Worm (Caenorhabditis elegans) whole organism, L1 larva: ENCODE data around the gene ptr-1.

Experiments
- aha-1 ChIP-seq: fragments of 150-350 bp; optimal IDR thresholded peaks from 2 replicates; lab custom pipeline; 2014; ENCODE audit warnings: missing biosample characterization, missing genetic modification characterization
- alr-1 ChIP-seq: fragments of 200-800 bp; sonication (Bioruptor generic); optimal IDR thresholded peaks from 2 replicates; lab custom pipeline; 2018; ENCODE audit warnings: borderline replicate concordance, mild to moderate bottlenecking, missing genetic modification characterization, missing compliant biosample characterization
- blmp-1 ChIP-seq: fragments of 150-350 bp; optimal IDR thresholded peaks from 2 replicates; lab custom pipeline; 2014; ENCODE audit warnings: missing biosample characterization, missing genetic modification characterization
- ceh-63 ChIP-seq: fragments of 200-800 bp; sonication (Bioruptor generic); optimal IDR thresholded peaks from 2 replicates; lab custom pipeline; 2018; ENCODE audit warnings: mild to moderate bottlenecking, missing genetic modification characterization, missing compliant biosample characterization
- ceh-8 ChIP-seq: fragments of 200-800 bp; sonication (Bioruptor generic); optimal IDR thresholded peaks from 2 replicates; lab custom pipeline; 2018; ENCODE audit warnings: mild to moderate bottlenecking, missing genetic modification characterization, moderate library complexity, missing compliant biosample characterization
- ceh-82 ChIP-seq, 3 experiments: fragments of 150-350 bp in 1 of 3; sonication (generic microtip) in 2 of 3; optimal IDR thresholded peaks; 2 replicates each; lab custom pipeline; 2014 to 2017; ENCODE audit warnings: missing biosample characterization in 3 of 3, missing genetic modification characterization in 3 of 3
- dpl-1 ChIP-seq, 3 experiments: fragments of 150-350 bp in 2 of 3; sonication (generic microtip) in 1 of 3; optimal IDR thresholded peaks; 2 replicates each; lab custom pipeline; 2014 to 2017; ENCODE audit warnings: missing biosample characterization in 3 of 3, missing genetic modification characterization in 3 of 3, missing genetic modification reagents in 3 of 3
- efl-1 ChIP-seq, 4 experiments: fragments of 150-350 bp; optimal IDR thresholded peaks in 3 of 4; peaks in 1 of 4; 1 replicate in 1 of 4; 2 replicates in 3 of 4; lab custom pipeline; 2014; ENCODE audit warnings: missing biosample characterization in 2 of 4, missing genetic modification characterization in 2 of 4, missing genetic modification reagents in 2 of 4
- egl-27 ChIP-seq, 2 experiments: fragments of 150-350 bp in 1 of 2; sonication (generic microtip); optimal IDR thresholded peaks; 3 replicates each; lab custom pipeline; 2017 to 2018; ENCODE audit warnings: missing biosample characterization in 2 of 2, missing genetic modification characterization in 2 of 2, missing genetic modification reagents in 2 of 2
- fkh-4 ChIP-seq: sonication (generic microtip); optimal IDR thresholded peaks from 2 replicates; lab custom pipeline; 2016; ENCODE audit warnings: missing compliant biosample characterization, missing genetic modification characterization, borderline replicate concordance
- hlh-17 ChIP-seq: fragments of 200-800 bp; sonication (Bioruptor generic); optimal IDR thresholded peaks from 2 replicates; lab custom pipeline; 2018; ENCODE audit warnings: missing genetic modification characterization, mild to moderate bottlenecking, missing compliant biosample characterization, moderate library complexity, borderline replicate concordance
- hlh-4 ChIP-seq: sonication (generic microtip); optimal IDR thresholded peaks from 2 replicates; lab custom pipeline; 2016; ENCODE audit warnings: mild to moderate bottlenecking, missing genetic modification characterization, missing compliant biosample characterization
- irx-1 ChIP-seq: sonication (generic microtip); optimal IDR thresholded peaks from 2 replicates; lab custom pipeline; 2016; ENCODE audit warnings: missing genetic modification characterization, missing compliant biosample characterization
- jun-1 ChIP-seq: fragments of 150-350 bp; optimal IDR thresholded peaks from 2 replicates; lab custom pipeline; 2014; ENCODE audit warnings: missing biosample characterization, missing genetic modification reagents, missing genetic modification characterization
- lin-13 ChIP-seq: fragments of 150-350 bp; optimal IDR thresholded peaks from 2 replicates; lab custom pipeline; 2014; ENCODE audit warnings: missing biosample characterization, missing genetic modification reagents, missing genetic modification characterization
- lin-14 ChIP-seq: fragments of 200-800 bp; sonication (Bioruptor generic); optimal IDR thresholded peaks from 2 replicates; lab custom pipeline; 2018; ENCODE audit warnings: mild to moderate bottlenecking, missing genetic modification characterization, moderate library complexity, missing compliant biosample characterization
- mab-9 ChIP-seq: fragments of 200-800 bp; sonication (Bioruptor generic); IDR thresholded peaks from 2 replicates; pipeline ENCODE4 v1.3.6; 2022; ENCODE audit warnings: missing genetic modification reagents, missing genetic modification characterization, missing compliant biosample characterization
- mdl-1 ChIP-seq, 2 experiments: fragments of 150-350 bp; optimal IDR thresholded peaks; 2 replicates each; lab custom pipeline; 2014 to 2017; ENCODE audit warnings: missing biosample characterization in 2 of 2, missing genetic modification characterization in 2 of 2, inconsistent platforms in 1 of 2
- mep-1 ChIP-seq: fragments of 150-350 bp; optimal IDR thresholded peaks from 2 replicates; lab custom pipeline; 2014; ENCODE audit warnings: missing biosample characterization, missing genetic modification characterization
- nhr-11 ChIP-seq: fragments of 150-350 bp; optimal IDR thresholded peaks from 2 replicates; lab custom pipeline; 2014; ENCODE audit warnings: missing biosample characterization, missing genetic modification characterization
- nhr-28 ChIP-seq: fragments of 150-350 bp; optimal IDR thresholded peaks from 2 replicates; lab custom pipeline; 2014; ENCODE audit warnings: missing biosample characterization, missing genetic modification characterization
- pag-3 ChIP-seq: sonication (generic microtip); optimal IDR thresholded peaks from 2 replicates; lab custom pipeline; 2017; ENCODE audit warnings: missing genetic modification characterization, mild to moderate bottlenecking, missing compliant biosample characterization, antibody characterized with exemption, borderline replicate concordance; ENCODE audit not compliant: insufficient read depth
- rnt-1 ChIP-seq: sonication (generic microtip); optimal IDR thresholded peaks from 2 replicates; lab custom pipeline; 2016; ENCODE audit warnings: mild to moderate bottlenecking, missing genetic modification characterization, moderate library complexity, missing compliant biosample characterization
- snu-23 ChIP-seq: sonication (generic microtip); optimal IDR thresholded peaks from 2 replicates; lab custom pipeline; 2016; ENCODE audit warnings: missing genetic modification characterization, missing compliant biosample characterization
- sox-4 ChIP-seq: sonication (generic microtip); optimal IDR thresholded peaks from 2 replicates; lab custom pipeline; 2016; ENCODE audit warnings: missing genetic modification characterization, missing compliant biosample characterization
- sup-37 ChIP-seq: fragments of 200-800 bp; sonication (Bioruptor generic); optimal IDR thresholded peaks from 2 replicates; lab custom pipeline; 2018; ENCODE audit warnings: mild to moderate bottlenecking, missing genetic modification characterization, missing compliant biosample characterization
- unc-62 ChIP-seq: fragments of 150-350 bp; optimal IDR thresholded peaks from 2 replicates; lab custom pipeline; 2014; ENCODE audit warnings: missing biosample characterization, missing genetic modification reagents, missing genetic modification characterization
- unc-86 ChIP-seq: sonication (generic microtip); optimal IDR thresholded peaks from 2 replicates; lab custom pipeline; 2016; ENCODE audit warnings: missing genetic modification characterization, missing compliant biosample characterization
- vab-15 ChIP-seq: sonication (generic microtip); optimal IDR thresholded peaks from 2 replicates; lab custom pipeline; 2017; ENCODE audit warnings: missing genotype, mild to moderate bottlenecking, missing genetic modification characterization, missing compliant biosample characterization
- ztf-4 ChIP-seq: fragments of 150-350 bp; optimal IDR thresholded peaks from 2 replicates; lab custom pipeline; 2014; ENCODE audit warnings: missing biosample characterization, missing genetic modification characterization

The ptr-1 gene

DNA sequence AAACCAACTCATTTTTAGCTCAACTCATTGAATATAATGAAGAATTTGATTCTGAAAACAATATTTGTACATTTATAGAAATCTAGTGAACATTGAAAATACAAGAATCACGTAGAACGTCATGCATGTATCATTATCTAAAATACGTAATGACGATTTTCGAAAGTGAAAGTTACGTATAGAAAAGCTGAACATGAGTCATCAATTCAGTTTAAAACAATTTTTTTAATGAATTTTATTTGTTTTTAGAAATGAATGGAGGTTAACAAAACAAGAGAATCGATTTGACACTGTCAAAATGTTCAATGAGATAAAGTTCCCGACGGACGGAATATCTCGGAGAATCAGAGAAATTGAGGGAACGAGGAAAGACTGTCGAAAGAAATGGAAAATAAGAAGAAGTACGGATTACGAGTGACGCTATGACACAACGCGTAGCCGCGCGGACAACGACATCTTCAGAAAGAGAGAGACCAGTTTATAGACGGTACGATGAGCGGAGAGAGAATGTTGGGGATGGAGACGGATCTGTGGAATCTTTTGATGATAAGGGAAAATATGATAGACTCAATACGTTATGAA, at the start of gene ptr-1:
Gene ptr-1 (minus strand): TSS at position 51 of the 582 bp plus-strand sequence.
- TF ChIP-seq efl-1 (optimal IDR thresholded peaks at IDR 0.05; lab: Kevin White, UChicago) (no peak), efl-1 (GFP tag; optimal IDR thresholded peaks at IDR 0.05 in 1 of 2; lab: Kevin White, UChicago) (no peak), blmp-1 (tag; lab: Kevin White, UChicago) (peak; percentile 95)

DNA sequence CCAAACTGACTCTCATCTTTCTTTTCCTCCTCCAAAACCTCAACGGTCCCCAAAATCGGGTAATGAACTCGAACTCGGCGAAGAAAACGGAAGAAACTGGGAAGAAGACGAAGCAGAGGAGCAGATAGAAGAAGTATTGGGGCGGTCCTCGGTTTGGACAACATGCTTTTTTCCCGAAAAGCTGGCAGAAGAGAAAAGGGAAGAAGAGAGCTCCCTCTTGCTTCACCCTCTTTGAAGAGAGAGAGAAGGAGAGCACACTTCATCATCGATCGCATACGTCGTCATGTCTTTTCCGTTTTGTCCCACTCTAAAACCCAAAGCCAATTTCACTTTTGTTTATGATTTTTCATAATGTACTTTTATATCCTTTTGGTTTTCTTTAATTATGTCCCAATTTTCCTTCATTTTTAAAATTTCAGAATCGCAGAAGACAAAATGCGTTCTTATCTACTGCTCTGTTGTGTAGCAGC, 44.2 kb upstream of the ptr-1 start, which contains the start of gene F07C3.2:
Gene F07C3.2 (plus strand): TSS at position 420 of the 470 bp plus-strand sequence.
- TF ChIP-seq ceh-82 (tag; optimal IDR thresholded peaks at IDR 0.05; lab: Kevin White, UChicago) (peak in 1 of 3 experiments; percentile 22), sup-37 (no peak), snu-23 (GFP tag; lab: Kevin White, UChicago) (no peak), efl-1 (optimal IDR thresholded peaks at IDR 0.05; lab: Kevin White, UChicago) (no peak), efl-1 (GFP tag; optimal IDR thresholded peaks at IDR 0.05 in 1 of 2; lab: Kevin White, UChicago) (peak in 1 of 2 experiments; percentile 50), lin-14 (peak; percentile 84)
- TF ChIP-seq, all 84 proteins: peak for 3

ce11 chrV:9224981-9225380, 43.5 kb upstream of the ptr-1 start:
- TF ChIP-seq ztf-4 (no peak), hlh-17 (GFP tag; lab: Kevin White, UChicago) (no peak), blmp-1 (tag; lab: Kevin White, UChicago) (peak; percentile 90), ceh-8 (no peak), irx-1 (tag; lab: Kevin White, UChicago) (no peak)

DNA sequence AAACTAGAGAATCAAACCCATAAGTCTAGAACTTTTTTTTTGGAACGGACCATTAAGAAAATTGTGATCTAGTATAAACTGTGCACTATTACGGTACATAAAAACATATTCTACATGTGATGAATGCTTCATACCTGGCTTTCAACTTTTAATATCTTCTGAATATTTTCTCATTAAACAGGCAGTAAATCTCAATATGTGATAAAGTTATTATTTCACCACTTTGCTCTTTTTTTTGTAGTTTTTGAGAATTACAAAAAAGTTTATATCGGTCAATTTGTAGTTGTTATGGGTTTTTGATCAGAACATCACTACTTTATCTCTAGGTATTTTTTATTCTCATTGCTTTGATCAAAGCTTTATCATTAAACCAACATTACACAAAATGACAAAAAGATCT, 42.9 kb upstream of the ptr-1 start:
- TF ChIP-seq lin-13 (GFP tag; lab: Kevin White, UChicago) (no peak), fkh-4 (no peak), nhr-11 (tag; lab: Kevin White, UChicago) (no peak), unc-86 (no peak), ceh-63 (no peak), alr-1 (tag; lab: Kevin White, UChicago) (no peak), egl-27 (tag; optimal IDR thresholded peaks at IDR 0.05; lab: Kevin White, UChicago) (no peak), hlh-4 (tag; lab: Kevin White, UChicago) (no peak), vab-15 (no peak), mab-9 (no peak), mep-1 (tag; lab: Kevin White, UChicago) (no peak), rnt-1 (tag; lab: Kevin White, UChicago) (no peak), pag-3 (tag; lab: Kevin White, UChicago) (no peak), jun-1 (tag; lab: Kevin White, UChicago) (no peak), sox-4 (tag; lab: Kevin White, UChicago) (no peak), aha-1 (tag; lab: Kevin White, UChicago) (no peak), dpl-1 (GFP tag; optimal IDR thresholded peaks at IDR 0.05; lab: Kevin White, UChicago) (no peak), mdl-1 (tag; optimal IDR thresholded peaks at IDR 0.05; lab: Kevin White, UChicago) (no peak)

DNA sequence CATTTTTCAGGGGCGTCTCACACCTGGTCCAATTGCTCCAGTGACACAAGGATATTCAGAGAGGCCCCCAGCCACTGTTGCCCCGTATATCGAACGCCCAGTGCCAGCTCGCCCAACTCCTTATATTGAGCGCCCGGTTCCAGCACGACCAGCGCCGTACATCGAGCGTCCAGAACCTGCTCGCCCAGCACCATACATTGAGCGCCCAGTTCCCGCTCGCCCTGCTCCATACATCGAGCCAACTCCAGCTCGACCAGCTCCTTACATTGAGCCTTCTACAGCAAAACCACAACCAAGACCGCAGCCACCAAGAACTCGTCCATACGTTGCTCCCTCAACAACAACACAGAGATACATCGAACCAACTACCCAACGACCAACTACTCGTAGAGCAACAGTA, 41.3 kb upstream of the ptr-1 start:
- TF ChIP-seq unc-62 (GFP tag; lab: Kevin White, UChicago) (no peak), dpl-1 (GFP tag; optimal IDR thresholded peaks at IDR 0.05; lab: Kevin White, UChicago) (no peak), nhr-28 (no peak), efl-1 (optimal IDR thresholded peaks at IDR 0.05; lab: Kevin White, UChicago) (no peak), efl-1 (GFP tag; optimal IDR thresholded peaks at IDR 0.05 in 1 of 2; lab: Kevin White, UChicago) (peak in 1 of 2 experiments; percentile 28), snu-23 (GFP tag; lab: Kevin White, UChicago) (no peak)
